Worm (Caenorhabditis elegans) whole organism, young adult: ENCODE measurements around the gene srg-69.
A peak's percentile ranks its signal among the peaks of the same experiment; 100 is the strongest.

Source experiments
- B0019.2 ChIP-seq: fragments of 200-800 bp; sonication (Bioruptor generic); conservative IDR thresholded peaks from 2 replicates; pipeline ENCODE4 v1.3.6; 2022; ENCODE audit warnings: missing genetic modification reagents, missing genetic modification characterization, missing compliant biosample characterization
- B0336.3 ChIP-seq: fragments of 200-800 bp; sonication (Bioruptor generic); IDR thresholded peaks from 2 replicates; pipeline ENCODE4 v1.3.6; 2022; ENCODE audit warnings: missing genetic modification characterization, missing compliant biosample characterization
- F10E7.11 ChIP-seq: sonication (generic microtip); optimal IDR thresholded peaks from 2 replicates; lab custom pipeline; 2017; ENCODE audit warnings: mild to moderate bottlenecking, missing genetic modification characterization, moderate library complexity, missing compliant biosample characterization
- F57C9.4 ChIP-seq: sonication (generic microtip); optimal IDR thresholded peaks from 2 replicates; lab custom pipeline; 2017; ENCODE audit warnings: mild to moderate bottlenecking, missing genetic modification characterization, missing compliant biosample characterization
- K12H6.12 ChIP-seq: fragments of 200-800 bp; sonication (Bioruptor generic); optimal IDR thresholded peaks from 2 replicates; lab custom pipeline; 2018; ENCODE audit warnings: mild to moderate bottlenecking, missing genetic modification characterization, missing compliant biosample characterization
- Y79H2A.3 ChIP-seq: fragments of 200-800 bp; sonication (Bioruptor generic); conservative IDR thresholded peaks from 2 replicates; pipeline ENCODE4 v1.3.6; 2022; ENCODE audit warnings: missing genetic modification reagents, missing genetic modification characterization, missing compliant biosample characterization
- Y95B8A.8 ChIP-seq: fragments of 200-800 bp; sonication (Bioruptor generic); IDR thresholded peaks from 2 replicates; pipeline ENCODE4 v1.3.6; 2022; ENCODE audit warnings: missing genetic modification reagents, missing genetic modification characterization, missing compliant biosample characterization
- ZK185.1 ChIP-seq: sonication (generic microtip); optimal IDR thresholded peaks from 2 replicates; lab custom pipeline; 2016; ENCODE audit warnings: mild to moderate bottlenecking, missing genetic modification characterization, missing compliant biosample characterization; ENCODE audit not compliant: poor library complexity, severe bottlenecking
- akir-1 ChIP-seq: fragments of 200-800 bp; sonication (Bioruptor generic); optimal IDR thresholded peaks from 2 replicates; lab custom pipeline; 2018; ENCODE audit warnings: mild to moderate bottlenecking, missing genetic modification characterization, moderate library complexity, missing compliant biosample characterization
- ama-1 ChIP-seq, 3 experiments: fragments of 150-350 bp in 1 of 3; sonication (generic microtip) in 2 of 3; optimal IDR thresholded peaks; 2 replicates each; lab custom pipeline; 2014 to 2018; ENCODE audit warnings: missing biosample characterization in 2 of 3, missing genetic modification characterization in 2 of 3, missing genetic modification reagents in 2 of 3
- aptf-3 ChIP-seq: fragments of 200-800 bp; sonication (Bioruptor generic); IDR thresholded peaks from 2 replicates; pipeline ENCODE4 v1.3.6; 2022; ENCODE audit warnings: missing genetic modification characterization, missing compliant biosample characterization
- atf-7 ChIP-seq: sonication (generic microtip); optimal IDR thresholded peaks from 2 replicates; lab custom pipeline; 2017; ENCODE audit warnings: mild to moderate bottlenecking, missing genetic modification characterization, missing compliant biosample characterization
- ceh-27 ChIP-seq: fragments of 200-800 bp; sonication (Bioruptor generic); optimal IDR thresholded peaks from 2 replicates; lab custom pipeline; 2018; ENCODE audit warnings: mild to moderate bottlenecking, missing genetic modification characterization, moderate library complexity, missing compliant biosample characterization
- ceh-91 ChIP-seq: fragments of 200-800 bp; sonication (Bioruptor generic); IDR thresholded peaks from 2 replicates; pipeline ENCODE4 v1.3.6; 2022; ENCODE audit warnings: missing genetic modification reagents, missing genetic modification characterization, missing compliant biosample characterization
- die-1 ChIP-seq: sonication (generic microtip); optimal IDR thresholded peaks from 2 replicates; lab custom pipeline; 2016; ENCODE audit warnings: missing genotype, mild to moderate bottlenecking, missing genetic modification characterization, missing compliant biosample characterization
- dpff-1 ChIP-seq: sonication (generic microtip); optimal IDR thresholded peaks from 2 replicates; lab custom pipeline; 2017; ENCODE audit warnings: mild to moderate bottlenecking, missing genetic modification characterization, missing compliant biosample characterization
- efl-1 ChIP-seq: fragments of 150-350 bp; optimal IDR thresholded peaks from 2 replicates; lab custom pipeline; 2014; ENCODE audit warnings: missing biosample characterization, missing genetic modification reagents, missing genetic modification characterization
- egl-18 ChIP-seq: fragments of 200-800 bp; sonication (Bioruptor generic); IDR thresholded peaks from 2 replicates; pipeline ENCODE4 v1.3.6; 2022; ENCODE audit warnings: missing genetic modification reagents, missing genetic modification characterization, missing compliant biosample characterization
- egl-44 ChIP-seq: fragments of 200-800 bp; sonication (Bioruptor generic); IDR thresholded peaks from 2 replicates; pipeline ENCODE4 v1.3.6; 2022; ENCODE audit warnings: missing genetic modification reagents, missing genetic modification characterization, missing compliant biosample characterization
- ekl-4 ChIP-seq: fragments of 200-800 bp; sonication (Bioruptor generic); IDR thresholded peaks from 2 replicates; pipeline ENCODE4 v1.3.6; 2022; ENCODE audit warnings: missing genetic modification reagents, missing genetic modification characterization, missing compliant biosample characterization
- ets-4 ChIP-seq: fragments of 200-800 bp; sonication (Bioruptor generic); optimal IDR thresholded peaks from 2 replicates; lab custom pipeline; 2018; ENCODE audit warnings: mild to moderate bottlenecking, missing genetic modification characterization, missing compliant biosample characterization
- fkh-3 ChIP-seq: sonication (generic microtip); optimal IDR thresholded peaks from 2 replicates; lab custom pipeline; 2016; ENCODE audit warnings: mild to moderate bottlenecking, missing genetic modification characterization, missing compliant biosample characterization
- him-1 ChIP-seq: sonication (generic microtip); optimal IDR thresholded peaks from 2 replicates; lab custom pipeline; 2016; ENCODE audit warnings: missing genotype, missing genetic modification reagents, missing genetic modification characterization, missing compliant biosample characterization
- hrde-1 ChIP-seq: sonication (generic microtip); optimal IDR thresholded peaks from 2 replicates; lab custom pipeline; 2016; ENCODE audit warnings: missing genetic modification characterization, mild to moderate bottlenecking, missing compliant biosample characterization, moderate library complexity, missing genotype, missing genetic modification reagents, borderline replicate concordance
- lag-1 ChIP-seq: fragments of 200-800 bp; sonication (Bioruptor generic); IDR thresholded peaks from 2 replicates; pipeline ENCODE4 v1.3.6; 2022; ENCODE audit warnings: missing genetic modification reagents, missing genetic modification characterization, missing compliant biosample characterization
- let-526 ChIP-seq: fragments of 200-800 bp; sonication (Bioruptor generic); IDR thresholded peaks from 2 replicates; pipeline ENCODE4 v1.3.6; 2022; ENCODE audit warnings: missing genetic modification reagents, missing genetic modification characterization, missing compliant biosample characterization
- lin-26 ChIP-seq: fragments of 200-800 bp; sonication (Bioruptor generic); IDR thresholded peaks from 2 replicates; pipeline ENCODE4 v1.3.6; 2022; ENCODE audit warnings: missing genetic modification reagents, missing genetic modification characterization, missing compliant biosample characterization
- lin-54 ChIP-seq: fragments of 200-800 bp; sonication (Bioruptor generic); optimal IDR thresholded peaks from 2 replicates; lab custom pipeline; 2018; ENCODE audit warnings: mild to moderate bottlenecking, missing genetic modification characterization, missing compliant biosample characterization
- lsl-1 ChIP-seq: fragments of 200-800 bp; sonication (Bioruptor generic); optimal IDR thresholded peaks from 2 replicates; lab custom pipeline; 2018; ENCODE audit warnings: mild to moderate bottlenecking, missing genetic modification characterization, moderate library complexity, missing compliant biosample characterization
- lsy-27 ChIP-seq: sonication (generic microtip); optimal IDR thresholded peaks from 2 replicates; lab custom pipeline; 2017; ENCODE audit warnings: missing genetic modification characterization, mild to moderate bottlenecking, missing compliant biosample characterization, antibody characterized with exemption, missing genotype, borderline replicate concordance; ENCODE audit not compliant: insufficient read depth
- madf-10 ChIP-seq: sonication (generic microtip); optimal IDR thresholded peaks from 2 replicates; lab custom pipeline; 2016; ENCODE audit warnings: mild to moderate bottlenecking, missing genetic modification characterization, missing compliant biosample characterization
- mcd-1 ChIP-seq: fragments of 200-800 bp; sonication (Bioruptor generic); IDR thresholded peaks from 2 replicates; pipeline ENCODE4 v1.3.6; 2022; ENCODE audit warnings: missing genetic modification reagents, missing genetic modification characterization, missing compliant biosample characterization
- nhr-179 ChIP-seq: sonication (generic microtip); optimal IDR thresholded peaks from 2 replicates; lab custom pipeline; 2016; ENCODE audit warnings: mild to moderate bottlenecking, missing genetic modification characterization, missing compliant biosample characterization
- nhr-90 ChIP-seq: sonication (generic microtip); optimal IDR thresholded peaks from 2 replicates; lab custom pipeline; 2016; ENCODE audit warnings: missing genotype, mild to moderate bottlenecking, missing genetic modification characterization, missing compliant biosample characterization
- repo-1 ChIP-seq: sonication (generic microtip); optimal IDR thresholded peaks from 2 replicates; lab custom pipeline; 2017; ENCODE audit warnings: mild to moderate bottlenecking, missing genetic modification characterization, missing compliant biosample characterization
- sea-2 ChIP-seq: fragments of 200-800 bp; sonication (Bioruptor generic); IDR thresholded peaks from 2 replicates; pipeline ENCODE4 v1.3.6; 2022; ENCODE audit warnings: missing genetic modification characterization, missing compliant biosample characterization
- somi-1 ChIP-seq: fragments of 200-800 bp; sonication (Bioruptor generic); optimal IDR thresholded peaks from 2 replicates; lab custom pipeline; 2018; ENCODE audit warnings: mild to moderate bottlenecking, missing genetic modification characterization, missing compliant biosample characterization
- sptf-2 ChIP-seq: fragments of 200-800 bp; sonication (Bioruptor generic); optimal IDR thresholded peaks from 2 replicates; lab custom pipeline; 2018; ENCODE audit warnings: mild to moderate bottlenecking, missing genetic modification characterization, missing compliant biosample characterization
- tbp1 ChIP-seq: fragments of 200-800 bp; sonication (Bioruptor generic); optimal IDR thresholded peaks from 2 replicates; lab custom pipeline; 2018; ENCODE audit warnings: mild to moderate bottlenecking, missing genetic modification characterization, missing compliant biosample characterization
- tbx-9 ChIP-seq: sonication (generic microtip); optimal IDR thresholded peaks from 2 replicates; lab custom pipeline; 2016; ENCODE audit warnings: borderline replicate concordance, missing genetic modification characterization, inconsistent platforms, missing compliant biosample characterization
- unc-130 ChIP-seq: sonication (generic microtip); optimal IDR thresholded peaks from 2 replicates; lab custom pipeline; 2016; ENCODE audit warnings: missing genetic modification reagents, missing genetic modification characterization, missing compliant biosample characterization
- xnd-1 ChIP-seq: sonication (generic microtip); optimal IDR thresholded peaks from 2 replicates; lab custom pipeline; 2016; ENCODE audit warnings: missing genotype, missing genetic modification reagents, missing genetic modification characterization, missing compliant biosample characterization
- zfh-2 ChIP-seq: fragments of 200-800 bp; sonication (Bioruptor generic); conservative IDR thresholded peaks from 2 replicates; pipeline ENCODE4 v1.3.6; 2022; ENCODE audit warnings: missing genetic modification reagents, missing genetic modification characterization, missing compliant biosample characterization
- ztf-18 ChIP-seq: sonication (generic microtip); optimal IDR thresholded peaks from 2 replicates; lab custom pipeline; 2016; ENCODE audit warnings: missing genotype, mild to moderate bottlenecking, missing genetic modification characterization, missing compliant biosample characterization
- ztf-26 ChIP-seq: sonication (generic microtip); optimal IDR thresholded peaks from 2 replicates; lab custom pipeline; 2017; ENCODE audit warnings: missing genetic modification characterization, missing compliant biosample characterization
- ztf-3 ChIP-seq: fragments of 200-800 bp; sonication (Bioruptor generic); optimal IDR thresholded peaks from 2 replicates; lab custom pipeline; 2018; ENCODE audit warnings: mild to moderate bottlenecking, missing genetic modification characterization, missing compliant biosample characterization
- ztf-6 ChIP-seq: fragments of 200-800 bp; sonication (Bioruptor generic); IDR thresholded peaks from 2 replicates; pipeline ENCODE4 v1.3.6; 2022; ENCODE audit warnings: missing genetic modification reagents, missing genetic modification characterization, missing compliant biosample characterization

Gene srg-69

DNA sequence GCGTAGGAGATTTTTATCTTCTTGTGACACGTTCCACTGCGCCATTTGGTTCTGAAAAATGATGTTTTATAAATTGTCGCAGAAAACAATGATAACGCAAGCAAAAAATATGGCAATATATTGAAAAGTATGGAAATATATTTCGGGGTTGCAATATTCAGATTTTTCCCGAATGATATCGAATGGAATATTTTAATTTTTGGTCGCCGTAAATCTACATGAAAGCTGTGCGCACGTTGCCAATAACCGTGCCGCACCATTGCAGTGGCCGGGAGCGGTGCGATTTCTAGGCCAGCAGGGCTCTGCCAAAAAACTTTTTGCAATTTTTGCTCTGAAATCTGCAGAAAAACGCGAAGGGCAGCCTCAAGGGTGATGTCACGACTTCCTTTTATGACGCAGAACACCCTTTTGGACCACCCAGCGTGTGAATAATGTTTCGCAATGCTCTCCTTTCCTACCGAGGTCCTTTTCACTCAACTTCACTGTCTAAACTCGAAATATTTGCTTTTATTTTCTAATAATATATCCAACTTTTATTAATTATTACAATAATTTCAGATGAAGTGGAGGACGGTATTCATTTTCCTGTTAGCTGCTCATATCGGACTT, 2.8 kb downstream of the srg-69 start, which contains the start of the genes F09E5.11 and bmy-1:
Gene F09E5.11 (minus strand): TSS at position 51 of the 609 bp plus-strand sequence.
Gene bmy-1 (plus strand): TSS at position 559 of the 609 bp plus-strand sequence.
- TF ChIP-seq sptf-2 (GFP tag; lab: Kevin White, UChicago) (peak; percentile 63), madf-10 (tag; lab: Kevin White, UChicago) (peak; percentile 61), ets-4 (GFP tag; lab: Kevin White, UChicago) (peak; percentile 65), ztf-3 (GFP tag; lab: Kevin White, UChicago) (no peak), K12H6.12 (tag; lab: Kevin White, UChicago) (peak; percentile 80), ekl-4 (GFP tag; lab: Robert Waterston, UW) (peak; percentile 76), him-1 (tag; lab: Kevin White, UChicago) (no peak), sea-2 (GFP tag; lab: Robert Waterston, UW) (no peak), repo-1 (tag; lab: Kevin White, UChicago) (no peak), mcd-1 (GFP tag; lab: Robert Waterston, UW) (peak; percentile 84), ztf-26 (tag; lab: Kevin White, UChicago) (peak; percentile 7), atf-7 (tag; lab: Kevin White, UChicago) (peak; percentile 81), xnd-1 (no peak), ztf-18 (tag; lab: Kevin White, UChicago) (peak; percentile 69), lag-1 (no peak), akir-1 (peak; percentile 73), F57C9.4 (tag; lab: Kevin White, UChicago) (no peak), nhr-90 (tag; lab: Kevin White, UChicago) (no peak), nhr-179 (no peak), hrde-1 (tag; lab: Kevin White, UChicago) (no peak), lin-54 (GFP tag; lab: Kevin White, UChicago) (peak; percentile 78), dpff-1 (tag; lab: Kevin White, UChicago) (no peak), ztf-6 (GFP tag; lab: Robert Waterston, UW) (peak; percentile 30; the same call in 1 of the 2 replicates), lsy-27 (tag; lab: Kevin White, UChicago) (no peak), ama-1 (optimal IDR thresholded peaks at IDR 0.05; lab: Kevin White, UChicago) (no peak), ama-1 (GFP tag; optimal IDR thresholded peaks at IDR 0.05; lab: Kevin White, UChicago) (no peak), B0336.3 (GFP tag; lab: Robert Waterston, UW) (peak; percentile 73), fkh-3 (no peak), Y95B8A.8 (GFP tag; lab: Robert Waterston, UW) (0 out of 2 replicates have a peak, but pooled peaks have one; percentile 48), lin-26 (GFP tag; lab: Robert Waterston, UW) (0 out of 2 replicates have a peak, but pooled peaks have one; percentile 34), lsl-1 (peak; percentile 71), somi-1 (GFP tag; lab: Kevin White, UChicago) (peak; percentile 39), B0019.2 (peak; percentile 77; the same call in 1 of the 2 replicates), zfh-2 (GFP tag; lab: Robert Waterston, UW) (peak; percentile 93), F10E7.11 (tag; lab: Kevin White, UChicago) (no peak), egl-18 (GFP tag; lab: Robert Waterston, UW) (no peak), efl-1 (peak; percentile 17), tbp1 (GFP tag; lab: Kevin White, UChicago) (peak; percentile 64), let-526 (GFP tag; lab: Robert Waterston, UW) (peak; percentile 91), aptf-3 (GFP tag; lab: Robert Waterston, UW) (no peak), ZK185.1 (tag; lab: Kevin White, UChicago) (peak; percentile 80), die-1 (tag; lab: Kevin White, UChicago) (peak; percentile 8), unc-130 (GFP tag; lab: Kevin White, UChicago) (peak; percentile 84), egl-44 (GFP tag; lab: Robert Waterston, UW) (peak; percentile 72; the same call in 1 of the 2 replicates), Y79H2A.3 (GFP tag; lab: Robert Waterston, UW) (no peak), ceh-27 (peak; percentile 91), ceh-91 (GFP tag; lab: Robert Waterston, UW) (peak; percentile 68), tbx-9 (tag; lab: Kevin White, UChicago) (no peak)
